Fruit fly (Drosophila melanogaster): Measurements from ENCODE around the gene Rop.

Gene Rop

DNA sequence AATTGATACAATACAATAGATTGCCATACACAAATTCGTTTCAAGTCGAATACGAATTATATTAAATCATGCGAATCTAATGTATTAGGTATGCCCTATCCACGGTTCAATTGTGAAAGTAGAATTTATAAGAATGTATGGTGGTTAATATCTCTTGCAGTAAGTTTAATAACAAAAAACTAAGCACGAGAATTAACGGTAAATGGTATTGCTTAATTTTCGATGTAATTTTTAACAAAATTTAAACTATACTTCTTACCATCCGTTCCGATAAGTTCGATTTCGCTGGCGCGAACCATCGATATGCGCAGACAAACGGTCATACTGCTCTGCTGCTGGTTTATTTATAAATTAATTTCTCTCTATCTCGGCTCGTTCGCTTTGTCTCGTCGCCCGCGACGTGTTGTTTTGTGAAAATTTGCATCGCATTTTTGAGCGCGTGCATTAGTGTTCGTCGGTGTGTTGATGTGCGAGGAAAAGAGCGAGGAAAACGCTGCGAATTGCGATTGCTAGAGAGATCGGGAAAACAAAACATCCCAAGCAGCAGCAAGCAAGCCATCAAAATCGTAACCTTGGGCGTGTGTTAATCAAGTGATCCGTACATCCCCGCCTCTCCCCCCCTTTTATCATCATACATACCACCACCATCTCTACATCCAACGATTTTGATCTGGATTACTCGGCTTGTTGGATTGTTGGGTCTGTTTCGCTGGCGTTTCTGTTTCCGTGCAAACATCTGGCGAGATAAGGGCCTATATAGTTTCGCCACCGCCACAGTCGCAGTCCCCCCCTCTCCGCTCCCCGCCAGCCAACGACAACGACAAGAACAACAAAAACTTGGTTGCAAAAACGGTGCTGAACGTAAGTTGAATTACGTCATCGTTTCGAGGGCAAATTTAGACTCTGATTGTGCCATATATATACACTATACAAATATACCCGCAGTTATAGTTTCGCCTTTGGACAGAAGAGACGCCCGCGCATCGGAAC lies 35.2 kb downstream of the Rop start, which contains the start of gene Fit1 (continued):
- peak; percentile 5 for TF ChIP-seq trem (tag; optimal IDR thresholded peaks at IDR 0.05)
- no peak for TF ChIP-seq CG14667 (GFP tag; IDR thresholded peaks at IDR 0.05)
- TF ChIP-seq Fer3 (tag; optimal IDR thresholded peaks at IDR 0.05): no peak
- TF ChIP-seq HLH4C (GFP tag; IDR thresholded peaks at IDR 0.05; ENCODE audit: partially characterized antibody): peak; percentile 55; the same call in 1 of the 3 replicates
- TF ChIP-seq CG31365 (tag; optimal IDR thresholded peaks at IDR 0.05): peak; percentile 14
- peak; percentile 65 for TF ChIP-seq grn (GFP tag; optimal IDR thresholded peaks at IDR 0.05)
- no peak for TF ChIP-seq sr (GFP tag; IDR thresholded peaks at IDR 0.05)
- peak; percentile 19 for TF ChIP-seq CG18599 (GFP tag; optimal IDR thresholded peaks at IDR 0.05)
- no peak for TF ChIP-seq NC2α (GFP tag; optimal IDR thresholded peaks at IDR 0.05)
- no peak for TF ChIP-seq CG14965 (GFP tag; optimal IDR thresholded peaks at IDR 0.05; ENCODE audit: borderline replicate concordance)
- peak; percentile 70 for TF ChIP-seq CG13894 (tag; optimal IDR thresholded peaks at IDR 0.05)
- TF ChIP-seq Sin3A (optimal IDR thresholded peaks at IDR 0.05): peak; percentile 6
- TF ChIP-seq amos (GFP tag; IDR thresholded peaks at IDR 0.05; ENCODE audit: partially characterized antibody): peak; percentile 71; the same call in 1 of the 2 replicates
- peak; percentile 45 for TF ChIP-seq CG16813 (GFP tag; IDR thresholded peaks at IDR 0.05; ENCODE audit: partially characterized antibody)
- TF ChIP-seq aop (GFP tag; IDR thresholded peaks at IDR 0.05): no peak
- peak; percentile 46 for TF ChIP-seq inv (GFP tag; IDR thresholded peaks at IDR 0.05; ENCODE audit: partially characterized antibody)
- TF ChIP-seq lab (GFP tag; optimal IDR thresholded peaks at IDR 0.05): peak; percentile 59
- TF ChIP-seq Deaf1 (tag; optimal IDR thresholded peaks at IDR 0.05): peak; percentile 52
- TF ChIP-seq MESR4 (GFP tag; optimal IDR thresholded peaks at IDR 0.05): peak; percentile 75
- TF ChIP-seq unc-4 (GFP tag; IDR thresholded peaks at IDR 0.05; ENCODE audit: partially characterized antibody): peak; percentile 40; the same call in 1 of the 2 replicates
- no peak for TF ChIP-seq hth (optimal IDR thresholded peaks at IDR 0.05)
- peak; percentile 57; the same call in 1 of the 3 replicates for TF ChIP-seq hb (GFP tag; IDR thresholded peaks at IDR 0.05; ENCODE audit: partially characterized antibody)
- TF ChIP-seq en (GFP tag; optimal IDR thresholded peaks at IDR 0.05): no peak
- TF ChIP-seq nerfin-1 (tag; optimal IDR thresholded peaks at IDR 0.05): peak; percentile 13
- no peak for TF ChIP-seq CG3726 (GFP tag; IDR thresholded peaks at IDR 0.05)
- peak; percentile 35 for TF ChIP-seq Fer1 (GFP tag; optimal IDR thresholded peaks at IDR 0.05)
- no peak for TF ChIP-seq CG10431 (GFP tag; optimal IDR thresholded peaks at IDR 0.05)
- peak; percentile 95 for TF ChIP-seq ftz-f1 (GFP tag; optimal IDR thresholded peaks at IDR 0.05)
- peak; percentile 58 for TF ChIP-seq hbn (GFP tag; IDR thresholded peaks at IDR 0.05; ENCODE audit: partially characterized antibody)
- TF ChIP-seq CG12299 (tag; optimal IDR thresholded peaks at IDR 0.05): peak; percentile 4
- TF ChIP-seq sens (GFP tag): no peak
- TF ChIP-seq CG10979 (tag; optimal IDR thresholded peaks at IDR 0.05): peak; percentile 3
- no peak for TF ChIP-seq CG7556 (GFP tag; optimal IDR thresholded peaks at IDR 0.05)
- no peak for TF ChIP-seq HmgZ (tag; optimal IDR thresholded peaks at IDR 0.05)
- no peak for TF ChIP-seq CG9876 (GFP tag; optimal IDR thresholded peaks at IDR 0.05)
- TF ChIP-seq Rfx (GFP tag; IDR thresholded peaks at IDR 0.05): no peak
- peak; percentile 32 for TF ChIP-seq CG1647 (GFP tag; optimal IDR thresholded peaks at IDR 0.05)
- no peak for TF ChIP-seq Max (GFP tag; optimal IDR thresholded peaks at IDR 0.05)
- TF ChIP-seq CG33557 (GFP tag; optimal IDR thresholded peaks at IDR 0.05): no peak
- TF ChIP-seq CG7271 (tag; optimal IDR thresholded peaks at IDR 0.05): no peak
- TF ChIP-seq Atf3 (GFP tag; optimal IDR thresholded peaks at IDR 0.05): peak; percentile 31
- TF ChIP-seq nau (GFP tag; optimal IDR thresholded peaks at IDR 0.05): peak; percentile 37
- 0 out of 2 replicates have a peak, but pooled peaks have one; percentile 37 for TF ChIP-seq CG2129 (GFP tag; IDR thresholded peaks at IDR 0.05; ENCODE audit: partially characterized antibody)
- TF ChIP-seq row (GFP tag; IDR thresholded peaks at IDR 0.05): peak; percentile 28; the same call in 2 of the 3 replicates
- no peak for TF ChIP-seq CG6683 (GFP tag; optimal IDR thresholded peaks at IDR 0.05)
- TF ChIP-seq Hand (GFP tag; optimal IDR thresholded peaks at IDR 0.05): peak; percentile 58
- no peak for TF ChIP-seq lbe (GFP tag; optimal IDR thresholded peaks at IDR 0.05)
